Fruit fly (Drosophila melanogaster): ENCODE results near the gene Uch.
A peak's percentile ranks its signal among the peaks of the same experiment; 100 is the strongest.

The Uch gene

dm6 chr2L:2242139-2242538 is 28.1 kb upstream of the Uch start, which contains the start of gene CG4267 (continued):
- TF ChIP-seq ci (GFP tag; IDR thresholded peaks at IDR 0.05) (peak; percentile 52; the same call in 1 of the 3 replicates), CG1233 (GFP tag; optimal IDR thresholded peaks at IDR 0.05) (no peak), Med (GFP tag) (peak; percentile 80), sr (GFP tag; IDR thresholded peaks at IDR 0.05) (no peak), CG6765 (GFP tag; optimal IDR thresholded peaks at IDR 0.05) (no peak), CG9932 (GFP tag; IDR thresholded peaks at IDR 0.05) (no peak), Lim3 (GFP tag; IDR thresholded peaks at IDR 0.05) (no peak), Dll (GFP tag; IDR thresholded peaks at IDR 0.05; ENCODE audit: partially characterized antibody) (peak; percentile 63), so (GFP tag; IDR thresholded peaks at IDR 0.05) (peak; percentile 19; the same call in 1 of the 3 replicates), sob (GFP tag; IDR thresholded peaks at IDR 0.05) (0 out of 2 replicates have a peak, but pooled peaks have one; percentile 19), CG15011 (GFP tag; optimal IDR thresholded peaks at IDR 0.05) (no peak), Poxn (GFP tag; IDR thresholded peaks at IDR 0.05) (no peak), otp (GFP tag; IDR thresholded peaks at IDR 0.05) (no peak), disco-r (GFP tag; optimal IDR thresholded peaks at IDR 0.05) (no peak), CG11247 (GFP tag; IDR thresholded peaks at IDR 0.05) (peak; percentile 6; the same call in 1 of the 2 replicates), Usf (GFP tag; optimal IDR thresholded peaks at IDR 0.05) (no peak), tio (GFP tag; optimal IDR thresholded peaks at IDR 0.05) (no peak), ftz-f1 (GFP tag; optimal IDR thresholded peaks at IDR 0.05) (peak; percentile 45), CG2116 (GFP tag; optimal IDR thresholded peaks at IDR 0.05) (no peak), mld (GFP tag; IDR thresholded peaks at IDR 0.05; ENCODE audit: partially characterized antibody) (no peak), CG31388 (GFP tag; optimal IDR thresholded peaks at IDR 0.05) (no peak), unc-4 (GFP tag; IDR thresholded peaks at IDR 0.05; ENCODE audit: partially characterized antibody) (peak; percentile 34), sna (GFP tag; IDR thresholded peaks at IDR 0.05; ENCODE audit: partially characterized antibody) (peak; percentile 50; the same call in 1 of the 2 replicates), chif (GFP tag; optimal IDR thresholded peaks at IDR 0.05) (no peak), CG6689 (GFP tag; IDR thresholded peaks at IDR 0.05) (no peak), Dad (GFP tag; optimal IDR thresholded peaks at IDR 0.05) (no peak), slbo (GFP tag; IDR thresholded peaks at IDR 0.05) (0 out of 2 replicates have a peak, but pooled peaks have one; percentile 24), CG2875 (GFP tag; optimal IDR thresholded peaks at IDR 0.05) (no peak), CG17328 (GFP tag; IDR thresholded peaks at IDR 0.05) (no peak), Rfx (GFP tag; IDR thresholded peaks at IDR 0.05) (peak; percentile 32; the same call in 1 of the 2 replicates), CG34224 (GFP tag; IDR thresholded peaks at IDR 0.05; ENCODE audit: partially characterized antibody) (peak; percentile 68), aop (GFP tag; IDR thresholded peaks at IDR 0.05) (no peak), sd (tag; optimal IDR thresholded peaks at IDR 0.05) (no peak), Doc2 (GFP tag; IDR thresholded peaks at IDR 0.05) (no peak), ken (GFP tag; IDR thresholded peaks at IDR 0.05) (0 out of 3 replicates have a peak, but pooled peaks have one; percentile 27), D19B (GFP tag; optimal IDR thresholded peaks at IDR 0.05) (no peak), tx (GFP tag; optimal IDR thresholded peaks at IDR 0.05) (no peak), CG13287 (GFP tag; IDR thresholded peaks at IDR 0.05; ENCODE audit: partially characterized antibody) (peak; percentile 50), onecut (GFP tag; IDR thresholded peaks at IDR 0.05) (0 out of 2 replicates have a peak, but pooled peaks have one; percentile 9), Jarid2 (GFP tag; optimal IDR thresholded peaks at IDR 0.05) (peak; percentile 80), Dbx (GFP tag; IDR thresholded peaks at IDR 0.05) (peak; percentile 27; the same call in 1 of the 3 replicates), dmrt99B (tag; optimal IDR thresholded peaks at IDR 0.05) (no peak), CG15479 (GFP tag; optimal IDR thresholded peaks at IDR 0.05) (no peak), CTCF (GFP tag; optimal IDR thresholded peaks at IDR 0.05) (no peak), CG8944 (GFP tag; optimal IDR thresholded peaks at IDR 0.05) (no peak)
